Worm (Caenorhabditis elegans) whole organism, midembryonic: ENCODE results near the gene ZK228.3.
"Not testable (repeated sequence)": the region's sequence is repeated elsewhere in the genome, so short reads cannot be mapped to it uniquely, and the experiment has no call there.

Experiments used
- T22C8.4 ChIP-seq: fragments of 200-800 bp; sonication (Bioruptor generic); IDR thresholded peaks from 2 replicates; pipeline ENCODE4 v1.3.6; 2022; ENCODE audit warnings: missing genetic modification characterization, missing compliant biosample characterization
- cog-1 ChIP-seq: sonication (generic microtip); optimal IDR thresholded peaks from 2 replicates; lab custom pipeline; 2016; ENCODE audit warnings: missing genetic modification characterization, missing compliant biosample characterization
- flt-1 ChIP-seq: fragments of 200-800 bp; sonication (Bioruptor generic); IDR thresholded peaks from 2 replicates; pipeline ENCODE4 v1.3.6; 2022; ENCODE audit warnings: missing genetic modification characterization, missing compliant biosample characterization
- klf-2 ChIP-seq: fragments of 200-800 bp; sonication (Bioruptor generic); conservative IDR thresholded peaks from 2 replicates; pipeline ENCODE4 v1.3.6; 2022; ENCODE audit warnings: missing genetic modification reagents, missing genetic modification characterization, missing compliant biosample characterization
- med-1 ChIP-seq: sonication (generic microtip); optimal IDR thresholded peaks from 2 replicates; lab custom pipeline; 2017; ENCODE audit warnings: missing genetic modification characterization, mild to moderate bottlenecking, missing compliant biosample characterization, antibody characterized with exemption, missing genetic modification reagents; ENCODE audit not compliant: insufficient read depth
- ref-1 ChIP-seq: fragments of 200-800 bp; sonication (Bioruptor generic); conservative IDR thresholded peaks from 2 replicates; pipeline ENCODE4 v1.3.6; 2022; ENCODE audit warnings: missing genetic modification reagents, missing genetic modification characterization, missing compliant biosample characterization
- tab-1 ChIP-seq: fragments of 200-800 bp; sonication (Bioruptor generic); IDR thresholded peaks from 2 replicates; pipeline ENCODE4 v1.3.6; 2022; ENCODE audit warnings: missing genetic modification characterization, missing compliant biosample characterization
- ztf-23 ChIP-seq: fragments of 200-800 bp; sonication (Bioruptor generic); IDR thresholded peaks from 2 replicates; pipeline ENCODE4 v1.3.6; 2022; ENCODE audit warnings: missing genetic modification reagents, missing genetic modification characterization, missing compliant biosample characterization
- ztf-29 ChIP-seq: fragments of 200-800 bp; sonication (Bioruptor generic); IDR thresholded peaks from 2 replicates; pipeline ENCODE4 v1.3.6; 2022; ENCODE audit warnings: missing genetic modification reagents, missing genetic modification characterization, missing compliant biosample characterization

Gene ZK228.3

ce11 chrV:18474223-18474622, 13.2 kb upstream of the ZK228.3 start, which contains the start of gene srh-181:
Gene srh-181, plus strand, starts transcription at chrV:18474523.
- no peak for TF ChIP-seq T22C8.4 (GFP tag; lab: Robert Waterston, UW)
- TF ChIP-seq ref-1: no peak
- no peak for TF ChIP-seq ztf-29 (GFP tag; lab: Robert Waterston, UW)
- TF ChIP-seq cog-1 (tag; lab: Kevin White, UChicago): no peak
- no peak for TF ChIP-seq med-1
- no peak for TF ChIP-seq klf-2 (GFP tag; lab: Robert Waterston, UW)
- no peak for TF ChIP-seq ztf-23 (GFP tag; lab: Robert Waterston, UW)
- no peak for TF ChIP-seq flt-1 (GFP tag; lab: Robert Waterston, UW)
- no peak for TF ChIP-seq tab-1 (GFP tag; lab: Robert Waterston, UW)

DNA sequence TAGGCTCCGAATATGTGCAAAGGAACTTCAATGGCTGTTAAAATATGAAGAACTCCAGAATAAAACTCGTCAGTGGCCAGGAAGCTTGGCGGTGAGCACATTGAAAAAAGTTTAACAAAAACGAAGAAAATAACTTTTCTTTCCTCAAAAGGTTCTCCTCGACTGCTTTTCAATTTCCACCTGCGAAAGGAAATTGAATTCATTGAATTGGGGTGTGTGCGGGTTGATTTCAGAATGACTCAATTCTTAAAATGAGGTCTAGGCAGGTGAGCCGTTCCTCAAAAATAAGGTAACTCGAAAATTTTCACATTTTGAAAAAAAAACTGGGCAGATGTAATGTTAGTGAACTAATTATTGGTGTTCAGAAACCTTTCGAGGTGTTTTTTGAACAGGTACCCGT, 12.4 kb upstream of the ZK228.3 start, which contains the start of gene srh-182:
TSS of gene srh-182 (minus strand) at position 101 of the 400 bp plus-strand sequence.
- TF ChIP-seq klf-2 (GFP tag; lab: Robert Waterston, UW) (no peak), T22C8.4 (GFP tag; lab: Robert Waterston, UW) (no peak), cog-1 (tag; lab: Kevin White, UChicago) (no peak), ztf-23 (GFP tag; lab: Robert Waterston, UW) (no peak), tab-1 (GFP tag; lab: Robert Waterston, UW) (no peak), ref-1 (no peak), flt-1 (GFP tag; lab: Robert Waterston, UW) (no peak), ztf-29 (GFP tag; lab: Robert Waterston, UW) (no peak)

DNA sequence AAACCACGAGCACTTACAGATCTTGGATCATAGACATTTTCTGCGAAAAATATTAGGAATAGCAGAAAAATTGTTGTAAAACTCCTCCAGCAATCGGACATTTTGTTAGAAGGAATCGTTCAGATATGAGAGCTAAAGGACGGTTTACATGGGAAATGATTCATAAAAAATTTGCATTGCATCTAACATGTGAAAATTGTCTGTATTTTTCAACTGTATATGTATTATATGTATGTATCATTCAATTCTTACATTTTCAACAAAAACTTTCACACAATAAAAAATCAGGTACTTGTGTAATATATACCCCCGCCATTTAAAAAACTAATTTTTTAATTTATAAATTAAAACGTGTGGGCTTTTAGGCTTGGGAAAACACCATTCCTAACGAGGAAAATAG, 7.0 kb upstream of the ZK228.3 start, which contains the start of gene ZK228.13:
TSS of gene ZK228.13 (minus strand) at position 101 of the 400 bp plus-strand sequence.
- TF ChIP-seq ref-1: no peak
- TF ChIP-seq tab-1 (GFP tag; lab: Robert Waterston, UW): no peak
- TF ChIP-seq klf-2 (GFP tag; lab: Robert Waterston, UW): no peak
- no peak for TF ChIP-seq flt-1 (GFP tag; lab: Robert Waterston, UW)
- TF ChIP-seq T22C8.4 (GFP tag; lab: Robert Waterston, UW): no peak
- no peak for TF ChIP-seq ztf-29 (GFP tag; lab: Robert Waterston, UW)
- TF ChIP-seq cog-1 (tag; lab: Kevin White, UChicago): no peak
- no peak for TF ChIP-seq med-1
- TF ChIP-seq ztf-23 (GFP tag; lab: Robert Waterston, UW): no peak

ce11 chrV:18462365-18462837, 1.4 kb upstream of the ZK228.3 start, which contains the start of gene ZK228.4:
Gene ZK228.4, plus strand, starts transcription at chrV:18462787.
- TF ChIP-seq cog-1 (tag; lab: Kevin White, UChicago) (no peak), tab-1 (GFP tag; lab: Robert Waterston, UW) (no peak), med-1 (no peak), klf-2 (GFP tag; lab: Robert Waterston, UW) (no peak), ztf-23 (GFP tag; lab: Robert Waterston, UW) (no peak), flt-1 (GFP tag; lab: Robert Waterston, UW) (no peak), T22C8.4 (GFP tag; lab: Robert Waterston, UW) (no peak), ztf-29 (GFP tag; lab: Robert Waterston, UW) (no peak), ref-1 (no peak)

ce11 chrV:18456574-18456973, 4.5 kb downstream of the ZK228.3 start, which contains the start of gene ZK228.10:
Gene ZK228.10, plus strand, starts transcription at chrV:18456874.
- no peak for TF ChIP-seq T22C8.4 (GFP tag; lab: Robert Waterston, UW)
- no peak for TF ChIP-seq ref-1
- TF ChIP-seq flt-1 (GFP tag; lab: Robert Waterston, UW): no peak
- no peak for TF ChIP-seq tab-1 (GFP tag; lab: Robert Waterston, UW)

DNA sequence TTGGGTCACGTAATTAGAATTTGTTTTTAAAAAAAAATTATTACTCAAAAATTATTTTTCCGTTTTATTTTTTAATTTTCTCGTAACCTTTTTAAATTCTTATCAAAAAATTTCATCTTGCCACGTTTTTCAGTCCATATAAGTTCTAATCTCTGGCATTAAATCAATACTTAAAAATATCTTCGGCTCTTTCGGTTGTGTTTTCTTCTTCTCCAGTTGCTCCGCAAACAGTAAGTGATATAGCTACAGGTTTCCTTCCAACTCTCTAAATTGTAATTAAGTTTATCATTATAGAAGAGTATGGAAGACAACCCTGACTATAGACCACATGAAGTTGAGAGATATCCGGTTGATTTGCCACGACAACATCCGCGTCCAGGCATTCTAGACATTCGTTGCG, 16.9 kb downstream of the ZK228.3 start, which contains the start of gene ZK228.1:
TSS of gene ZK228.1 (plus strand) at position 301 of the 400 bp plus-strand sequence.
- TF ChIP-seq flt-1 (GFP tag; lab: Robert Waterston, UW) (no peak), tab-1 (GFP tag; lab: Robert Waterston, UW) (no peak), cog-1 (tag; lab: Kevin White, UChicago) (no peak), T22C8.4 (GFP tag; lab: Robert Waterston, UW) (no peak), ztf-29 (GFP tag; lab: Robert Waterston, UW) (no peak), ztf-23 (GFP tag; lab: Robert Waterston, UW) (no peak), med-1 (no peak), ref-1 (no peak), klf-2 (GFP tag; lab: Robert Waterston, UW) (no peak)

ce11 chrV:18439469-18439868, 21.6 kb downstream of the ZK228.3 start, which contains the start of gene ZK262.9:
Gene ZK262.9, plus strand, starts transcription at chrV:18439769.
- not testable (repeated sequence) for TF ChIP-seq med-1; ref-1; ztf-23 (GFP tag; lab: Robert Waterston, UW)

- TF ChIP-seq tab-1 (GFP tag; lab: Robert Waterston, UW) (no peak), ztf-23 (GFP tag; lab: Robert Waterston, UW) (no peak), T22C8.4 (GFP tag; lab: Robert Waterston, UW) (no peak), ztf-29 (GFP tag; lab: Robert Waterston, UW) (no peak), med-1 (no peak), klf-2 (GFP tag; lab: Robert Waterston, UW) (no peak), flt-1 (GFP tag; lab: Robert Waterston, UW) (no peak), ref-1 (no peak), cog-1 (tag; lab: Kevin White, UChicago) (no peak)
Observed at ce11 chrV:18438081-18438480, 23.0 kb downstream of the ZK228.3 start, which contains the start of gene ZK262.8. Gene ZK262.8, plus strand, starts transcription at chrV:18438381.

DNA sequence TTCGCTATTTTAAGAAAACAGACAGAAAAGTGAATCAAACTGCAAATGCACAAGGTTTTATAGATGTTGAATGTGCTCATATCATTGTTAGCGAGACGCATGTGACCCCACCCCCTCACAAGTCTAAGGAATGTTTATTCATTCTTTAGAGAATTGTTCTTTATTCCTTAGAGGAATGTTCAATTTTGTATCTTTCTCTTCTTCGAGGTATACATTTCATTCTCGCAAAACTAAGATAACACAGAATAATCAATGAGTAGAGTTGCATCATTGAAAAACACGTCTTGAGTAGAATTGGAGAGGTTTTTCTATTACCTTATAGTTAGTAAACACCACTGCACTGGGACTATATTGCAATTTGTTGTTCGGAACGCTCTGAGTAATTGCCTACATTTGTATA, 26.1 kb downstream of the ZK228.3 start, which contains the start of gene ZK262.20:
TSS of gene ZK262.20 (minus strand) at position 101 of the 400 bp plus-strand sequence.
- no peak for TF ChIP-seq cog-1 (tag; lab: Kevin White, UChicago)
- no peak for TF ChIP-seq flt-1 (GFP tag; lab: Robert Waterston, UW)
- TF ChIP-seq tab-1 (GFP tag; lab: Robert Waterston, UW): no peak
- TF ChIP-seq klf-2 (GFP tag; lab: Robert Waterston, UW): no peak
- TF ChIP-seq ztf-29 (GFP tag; lab: Robert Waterston, UW): no peak
- TF ChIP-seq ztf-23 (GFP tag; lab: Robert Waterston, UW): no peak
- no peak for TF ChIP-seq T22C8.4 (GFP tag; lab: Robert Waterston, UW)
- no peak for TF ChIP-seq ref-1
- TF ChIP-seq med-1: no peak
